Worm (Caenorhabditis elegans) whole organism, late embryonic: ENCODE data around the gene K06B4.15.

Experiments
- C38D4.7 ChIP-seq: fragments of 200-800 bp; sonication (Bioruptor generic); optimal IDR thresholded peaks from 2 replicates; lab custom pipeline; 2018; ENCODE audit warnings: mild to moderate bottlenecking, missing genetic modification characterization, moderate library complexity, missing compliant biosample characterization
- K09A11.1 ChIP-seq: sonication (generic microtip); optimal IDR thresholded peaks from 2 replicates; lab custom pipeline; 2017; ENCODE audit warnings: antibody characterized with exemption, mild to moderate bottlenecking, missing genetic modification characterization, missing compliant biosample characterization; ENCODE audit not compliant: insufficient read depth
- ahr-1 ChIP-seq: sonication (generic microtip); optimal IDR thresholded peaks from 2 replicates; lab custom pipeline; 2016; ENCODE audit warnings: missing genetic modification characterization, missing compliant biosample characterization
- ceh-18 ChIP-seq: sonication (generic microtip); optimal IDR thresholded peaks from 2 replicates; lab custom pipeline; 2016; ENCODE audit warnings: missing genetic modification characterization, missing compliant biosample characterization
- ceh-19 ChIP-seq: fragments of 200-800 bp; sonication (Bioruptor generic); optimal IDR thresholded peaks from 2 replicates; lab custom pipeline; 2018; ENCODE audit warnings: mild to moderate bottlenecking, missing genetic modification characterization, missing compliant biosample characterization
- ceh-24 ChIP-seq: sonication (generic microtip); optimal IDR thresholded peaks from 2 replicates; lab custom pipeline; 2016; ENCODE audit warnings: mild to moderate bottlenecking, missing genetic modification characterization, missing compliant biosample characterization
- ceh-30 ChIP-seq: fragments of 150-350 bp; optimal IDR thresholded peaks from 2 replicates; lab custom pipeline; 2014; ENCODE audit warnings: missing biosample characterization, missing genetic modification characterization
- ceh-31 ChIP-seq: sonication (generic microtip); optimal IDR thresholded peaks from 2 replicates; lab custom pipeline; 2016; ENCODE audit warnings: missing genetic modification characterization, missing compliant biosample characterization
- ceh-34 ChIP-seq: sonication (generic microtip); optimal IDR thresholded peaks from 2 replicates; lab custom pipeline; 2016; ENCODE audit warnings: mild to moderate bottlenecking, missing genetic modification characterization, missing compliant biosample characterization
- ceh-48 ChIP-seq: sonication (generic microtip); optimal IDR thresholded peaks from 2 replicates; lab custom pipeline; 2016; ENCODE audit warnings: missing genetic modification characterization, inconsistent platforms, missing compliant biosample characterization
- che-1 ChIP-seq: sonication (generic microtip); optimal IDR thresholded peaks from 2 replicates; lab custom pipeline; 2016; ENCODE audit warnings: mild to moderate bottlenecking, missing genetic modification characterization, missing compliant biosample characterization
- dve-1 ChIP-seq: sonication (generic microtip); optimal IDR thresholded peaks from 2 replicates; lab custom pipeline; 2017; ENCODE audit warnings: antibody characterized with exemption, mild to moderate bottlenecking, missing genetic modification characterization, missing compliant biosample characterization
- elt-2 ChIP-seq: sonication (generic microtip); optimal IDR thresholded peaks from 2 replicates; lab custom pipeline; 2016; ENCODE audit warnings: missing genetic modification reagents, missing genetic modification characterization, missing compliant biosample characterization
- ets-4 ChIP-seq: sonication (generic microtip); optimal IDR thresholded peaks from 2 replicates; lab custom pipeline; 2016; ENCODE audit warnings: missing genetic modification characterization, missing compliant biosample characterization
- eyg-1 ChIP-seq: sonication (generic microtip); optimal IDR thresholded peaks from 2 replicates; lab custom pipeline; 2016; ENCODE audit warnings: missing genotype, missing genetic modification characterization, missing compliant biosample characterization
- fax-1 ChIP-seq: sonication (generic microtip); optimal IDR thresholded peaks from 2 replicates; lab custom pipeline; 2016; ENCODE audit warnings: missing genotype, missing genetic modification characterization, missing compliant biosample characterization
- fkh-10 ChIP-seq: fragments of 150-350 bp; optimal IDR thresholded peaks from 2 replicates; lab custom pipeline; 2014; ENCODE audit warnings: missing biosample characterization, missing genetic modification reagents, missing genetic modification characterization
- fkh-6 ChIP-seq: sonication (generic microtip); optimal IDR thresholded peaks from 2 replicates; lab custom pipeline; 2016; ENCODE audit warnings: missing genetic modification characterization, missing compliant biosample characterization
- hlh-13 ChIP-seq: fragments of 200-800 bp; sonication (Bioruptor generic); optimal IDR thresholded peaks from 2 replicates; lab custom pipeline; 2018; ENCODE audit warnings: mild to moderate bottlenecking, missing genetic modification characterization, missing compliant biosample characterization
- hlh-15 ChIP-seq: sonication (generic microtip); optimal IDR thresholded peaks from 2 replicates; lab custom pipeline; 2016; ENCODE audit warnings: missing genetic modification characterization, missing compliant biosample characterization
- madf-2 ChIP-seq: sonication (generic microtip); optimal IDR thresholded peaks from 2 replicates; lab custom pipeline; 2017; ENCODE audit warnings: missing genetic modification characterization, missing compliant biosample characterization
- mec-3 ChIP-seq: sonication (generic microtip); optimal IDR thresholded peaks from 2 replicates; lab custom pipeline; 2016; ENCODE audit warnings: borderline replicate concordance, missing genetic modification characterization, missing compliant biosample characterization
- nhr-232 ChIP-seq: sonication (generic microtip); optimal IDR thresholded peaks from 2 replicates; lab custom pipeline; 2016; ENCODE audit warnings: missing genetic modification characterization, missing compliant biosample characterization
- npax-4 ChIP-seq: sonication (generic microtip); optimal IDR thresholded peaks from 2 replicates; lab custom pipeline; 2016; ENCODE audit warnings: missing genetic modification characterization, missing compliant biosample characterization
- pax-1 ChIP-seq: fragments of 150-350 bp; optimal IDR thresholded peaks from 2 replicates; lab custom pipeline; 2014; ENCODE audit warnings: missing biosample characterization, missing genetic modification characterization
- pqm-1 ChIP-seq: sonication (generic microtip); optimal IDR thresholded peaks from 2 replicates; lab custom pipeline; 2016; ENCODE audit warnings: missing genetic modification characterization, missing compliant biosample characterization
- pros-1 ChIP-seq: fragments of 150-350 bp; optimal IDR thresholded peaks from 2 replicates; lab custom pipeline; 2014; ENCODE audit warnings: missing biosample characterization, missing genetic modification reagents, missing genetic modification characterization
- rnt-1 ChIP-seq: sonication (generic microtip); optimal IDR thresholded peaks from 2 replicates; lab custom pipeline; 2016; ENCODE audit warnings: missing genetic modification characterization, missing compliant biosample characterization
- tbx-2 ChIP-seq: sonication (generic microtip); optimal IDR thresholded peaks from 2 replicates; lab custom pipeline; 2016; ENCODE audit warnings: missing genetic modification characterization, missing compliant biosample characterization
- tbx-7 ChIP-seq: sonication (generic microtip); optimal IDR thresholded peaks from 2 replicates; lab custom pipeline; 2016; ENCODE audit warnings: missing genotype, missing genetic modification characterization, missing compliant biosample characterization
- unc-3 ChIP-seq, 2 experiments: fragments of 200-800 bp in 1 of 2; sonication (Bioruptor generic) in 1 of 2; sonication (generic microtip) in 1 of 2; conservative IDR thresholded peaks in 1 of 2; optimal IDR thresholded peaks in 1 of 2; 2 replicates each; pipeline versions ENCODE4 v1.3.6 to Lab custom; 2016 to 2022; ENCODE audit warnings: missing compliant biosample characterization in 2 of 2, missing genetic modification characterization in 2 of 2, missing genetic modification reagents in 1 of 2
- unc-42 ChIP-seq: sonication (generic microtip); optimal IDR thresholded peaks from 2 replicates; lab custom pipeline; 2016; ENCODE audit warnings: missing genotype, missing genetic modification characterization, missing compliant biosample characterization
- unc-55 ChIP-seq: sonication (generic microtip); optimal IDR thresholded peaks from 2 replicates; lab custom pipeline; 2017; ENCODE audit warnings: missing biosample characterization, missing genetic modification reagents, missing genetic modification characterization
- ztf-16 ChIP-seq: sonication (generic microtip); optimal IDR thresholded peaks from 2 replicates; lab custom pipeline; 2017; ENCODE audit warnings: missing genetic modification characterization, missing compliant biosample characterization

K06B4.15 gene

ce11 chrV:15658262-15659060 is 11.8 kb upstream of the K06B4.15 start:
- TF ChIP-seq mec-3 (no peak), tbx-2 (no peak), ceh-24 (no peak), fkh-6 (tag; lab: Kevin White, UChicago) (no peak), madf-2 (tag; lab: Kevin White, UChicago) (no peak), ahr-1 (tag; lab: Kevin White, UChicago) (no peak)

DNA sequence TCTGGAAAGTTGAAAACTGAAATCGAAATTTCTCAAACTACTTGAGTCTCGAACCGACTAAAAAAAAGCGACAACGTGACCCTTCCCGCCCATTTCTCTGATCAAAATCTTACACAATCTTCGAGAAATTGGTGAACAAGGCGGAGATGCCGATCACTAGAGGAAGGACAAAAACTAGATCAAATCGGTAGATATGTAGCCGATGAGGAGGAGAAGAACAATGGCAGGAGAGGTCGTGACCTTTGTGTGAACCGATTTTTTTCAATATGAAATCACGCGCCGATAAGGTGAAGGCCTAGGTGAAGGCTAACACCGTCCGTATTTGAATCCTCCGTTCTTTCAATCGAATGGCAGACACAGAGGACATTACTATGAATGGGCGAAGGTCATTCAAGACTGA is 9.2 kb upstream of the K06B4.15 start:
- TF ChIP-seq che-1 (tag; lab: Kevin White, UChicago) (no peak), ceh-30 (no peak), rnt-1 (tag; lab: Kevin White, UChicago) (peak; percentile 22)
- TF ChIP-seq, all 69 proteins: peak for 1

- no peak for TF ChIP-seq ceh-24
- TF ChIP-seq madf-2 (tag; lab: Kevin White, UChicago), result no peak
- no peak for TF ChIP-seq unc-42
- TF ChIP-seq unc-3 (GFP tag; conservative IDR thresholded peaks at IDR 0.05; lab: Robert Waterston, UW), result no peak
- no peak for TF ChIP-seq unc-3 (tag; optimal IDR thresholded peaks at IDR 0.05; lab: Kevin White, UChicago)
- TF ChIP-seq K09A11.1 (tag; lab: Kevin White, UChicago), result no peak
- no peak for TF ChIP-seq eyg-1
- TF ChIP-seq ets-4 (tag; lab: Kevin White, UChicago), result no peak
- no peak for TF ChIP-seq fkh-6 (tag; lab: Kevin White, UChicago)
- TF ChIP-seq tbx-7, result no peak
- TF ChIP-seq hlh-15 (tag; lab: Kevin White, UChicago), result no peak
- TF ChIP-seq ceh-34 (tag; lab: Kevin White, UChicago), result no peak
- no peak for TF ChIP-seq fkh-10
- TF ChIP-seq fax-1 (tag; lab: Kevin White, UChicago), result no peak
- TF ChIP-seq hlh-13 (GFP tag; lab: Kevin White, UChicago), result no peak
- TF ChIP-seq ceh-48 (tag; lab: Kevin White, UChicago), result no peak
- no peak for TF ChIP-seq ztf-16
- no peak for TF ChIP-seq pros-1 (tag; lab: Kevin White, UChicago)
- no peak for TF ChIP-seq unc-55
- no peak for TF ChIP-seq pax-1 (tag; lab: Kevin White, UChicago)
- TF ChIP-seq ceh-19 (GFP tag; lab: Kevin White, UChicago), result no peak
Measured at ce11 chrV:15661580-15661979, 8.7 kb upstream of the K06B4.15 start.

DNA sequence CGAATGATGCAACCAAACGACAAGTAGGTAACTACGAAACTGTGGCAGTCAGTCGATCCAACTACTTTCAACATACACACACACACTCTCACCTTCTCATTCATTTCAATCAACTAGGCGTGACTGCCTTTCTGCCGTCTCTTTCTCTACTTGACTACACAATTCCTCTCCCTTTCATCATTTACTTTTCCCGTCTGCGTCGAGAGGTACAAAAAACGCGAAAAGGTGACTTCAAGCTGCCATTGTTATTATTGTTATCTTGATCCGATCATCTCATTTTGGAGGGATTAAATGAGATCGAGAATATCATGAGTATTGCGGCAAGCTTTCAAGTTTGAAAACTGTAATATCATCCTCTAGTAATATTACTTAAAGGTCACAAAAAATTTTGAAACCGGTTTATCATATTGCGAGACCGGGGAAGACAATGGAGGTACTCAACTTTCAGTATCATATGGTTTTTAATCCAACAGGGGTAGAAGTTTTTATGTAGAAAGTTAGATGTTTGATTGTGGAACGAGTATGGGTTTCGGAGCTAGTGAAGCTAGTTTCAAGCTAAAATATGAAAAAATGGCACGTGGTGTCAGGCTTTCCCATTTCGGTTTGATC is 6.1 kb upstream of the K06B4.15 start:
- TF ChIP-seq rnt-1 (tag; lab: Kevin White, UChicago) (peak; percentile 17), tbx-7 (no peak), unc-55 (peak; percentile 60), pax-1 (tag; lab: Kevin White, UChicago) (peak; percentile 62), fkh-6 (tag; lab: Kevin White, UChicago) (no peak), ceh-31 (tag; lab: Kevin White, UChicago) (peak; percentile 22), ceh-18 (tag; lab: Kevin White, UChicago) (peak; percentile 20), nhr-232 (tag; lab: Kevin White, UChicago) (no peak), dve-1 (tag; lab: Kevin White, UChicago) (peak; percentile 57)

ce11 chrV:15666718-15667117 is 3.5 kb upstream of the K06B4.15 start:
- TF ChIP-seq npax-4 (tag; lab: Kevin White, UChicago) (no peak), C38D4.7 (GFP tag; lab: Kevin White, UChicago) (no peak), hlh-15 (tag; lab: Kevin White, UChicago) (no peak), elt-2 (tag; lab: Kevin White, UChicago) (peak; percentile 75), ztf-16 (no peak), ceh-18 (tag; lab: Kevin White, UChicago) (no peak), pqm-1 (tag; lab: Kevin White, UChicago) (peak; percentile 5)
